Worm (Caenorhabditis elegans) whole organism, midembryonic: Measurements from ENCODE around the gene ZC190.2.

ENCODE experiments used
- cog-1 ChIP-seq: sonication (generic microtip); optimal IDR thresholded peaks from 2 replicates; lab custom pipeline; 2016; ENCODE audit warnings: missing genetic modification characterization, missing compliant biosample characterization
- flt-1 ChIP-seq: fragments of 200-800 bp; sonication (Bioruptor generic); IDR thresholded peaks from 2 replicates; pipeline ENCODE4 v1.3.6; 2022; ENCODE audit warnings: missing genetic modification characterization, missing compliant biosample characterization
- klf-2 ChIP-seq: fragments of 200-800 bp; sonication (Bioruptor generic); conservative IDR thresholded peaks from 2 replicates; pipeline ENCODE4 v1.3.6; 2022; ENCODE audit warnings: missing genetic modification reagents, missing genetic modification characterization, missing compliant biosample characterization
- tab-1 ChIP-seq: fragments of 200-800 bp; sonication (Bioruptor generic); IDR thresholded peaks from 2 replicates; pipeline ENCODE4 v1.3.6; 2022; ENCODE audit warnings: missing genetic modification characterization, missing compliant biosample characterization

DNA sequence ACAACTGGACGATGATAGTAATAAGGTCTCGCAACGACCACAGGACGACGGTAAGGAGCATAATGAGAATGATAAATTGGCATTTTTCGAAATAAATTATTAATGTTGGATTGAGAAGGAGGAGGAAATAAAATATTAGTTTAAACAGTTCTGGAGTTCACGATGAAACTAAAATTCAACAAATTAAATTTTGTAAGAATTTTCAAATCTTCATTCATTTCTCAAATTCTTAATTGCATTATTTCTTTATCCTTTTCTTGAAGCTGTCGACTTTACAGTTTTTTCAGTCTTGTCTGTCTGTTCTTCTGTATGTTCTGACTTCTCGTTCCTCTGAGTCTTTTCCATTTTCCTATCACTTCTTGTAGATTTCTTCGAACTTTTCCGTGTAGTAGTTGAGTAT is 5.6 kb downstream of the ZC190.2 start, which contains the start of gene ZC190.7:
- TF ChIP-seq tab-1 (GFP tag; lab: Robert Waterston, UW) (no peak), flt-1 (GFP tag; lab: Robert Waterston, UW) (no peak), klf-2 (no peak), cog-1 (no peak)
